Fruit fly (Drosophila melanogaster): ENCODE data around the gene CG32037.

CG32037 gene

DNA sequence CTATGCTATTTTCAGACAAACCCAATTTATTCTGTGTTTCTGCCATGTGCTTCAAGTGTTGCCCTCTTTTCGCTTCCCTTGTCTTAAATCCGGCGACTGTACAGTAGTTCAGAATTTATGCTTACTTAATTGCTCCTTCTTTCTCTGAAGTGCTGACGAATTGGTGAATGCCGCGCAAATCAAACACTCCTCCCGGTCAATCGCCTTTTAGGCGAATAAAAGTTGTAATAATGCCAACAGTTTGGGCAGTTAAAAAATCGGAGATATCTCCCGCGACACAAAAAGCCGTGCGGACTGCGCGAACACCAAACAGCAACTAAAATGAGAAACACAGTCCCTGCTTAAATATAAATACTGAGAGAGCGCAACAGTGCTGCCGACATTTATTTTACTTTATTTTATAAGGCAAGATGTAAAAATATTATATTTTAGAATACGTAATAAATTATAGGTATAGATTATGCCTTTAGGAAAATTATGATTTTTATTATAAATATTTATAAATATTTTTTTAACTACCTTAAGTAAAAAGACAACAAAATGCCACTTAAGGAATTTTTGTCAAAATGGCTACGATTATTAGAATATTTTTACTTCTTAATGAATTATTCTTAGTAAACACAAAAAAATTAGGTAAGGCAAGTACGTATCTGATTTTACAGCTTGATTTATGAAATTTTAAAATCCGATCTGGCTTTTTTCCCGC is 13.1 kb upstream of the CG32037 start, which contains the start of gene path:
TSS of gene path (minus strand) at position 322 of the 706 bp plus-strand sequence.
- peak; percentile 26 for TF ChIP-seq CG8290 (GFP tag; optimal IDR thresholded peaks at IDR 0.05)
- peak in 1 of 2 experiments; percentile 77 for TF ChIP-seq CG8290 (tag; optimal IDR thresholded peaks at IDR 0.05)
- peak in 1 of 2 experiments; percentile 55 for TF ChIP-seq Hr51 (GFP tag; optimal IDR thresholded peaks at IDR 0.05)
- TF ChIP-seq sc (optimal IDR thresholded peaks at IDR 0.05), result no peak
- no peak for TF ChIP-seq sc (GFP tag; optimal IDR thresholded peaks at IDR 0.05)
- peak; percentile 49 for TF ChIP-seq MTF-1 (GFP tag; optimal IDR thresholded peaks at IDR 0.05; ENCODE audit: borderline replicate concordance)
- no peak for TF ChIP-seq CHES-1-like (GFP tag; optimal IDR thresholded peaks at IDR 0.05)
- TF ChIP-seq gem (tag; optimal IDR thresholded peaks at IDR 0.05), result peak; percentile 67
- no peak for TF ChIP-seq CG7745 (tag; optimal IDR thresholded peaks at IDR 0.05)
- TF ChIP-seq ssp (GFP tag; IDR thresholded peaks at IDR 0.05), result no peak
- no peak for TF ChIP-seq CG7271 (tag; optimal IDR thresholded peaks at IDR 0.05)
- TF ChIP-seq Ptx1 (GFP tag; IDR thresholded peaks at IDR 0.05), result no peak; the same call in 1 of the 2 replicates
- no peak for TF ChIP-seq prd (optimal IDR thresholded peaks at IDR 0.05)
- TF ChIP-seq prd (GFP tag; IDR thresholded peaks at IDR 0.05), result 0 out of 3 replicates have a peak, but pooled peaks have one; percentile 19
- peak; percentile 43 for TF ChIP-seq Max (GFP tag; optimal IDR thresholded peaks at IDR 0.05)
- peak; percentile 50 for TF ChIP-seq fd96Cb (tag; optimal IDR thresholded peaks at IDR 0.05)
- TF ChIP-seq Sry-δ (GFP tag; optimal IDR thresholded peaks at IDR 0.05), result no peak
- peak; percentile 33 for TF ChIP-seq Oli (tag; optimal IDR thresholded peaks at IDR 0.05)
- TF ChIP-seq CG33557 (GFP tag; optimal IDR thresholded peaks at IDR 0.05), result no peak
- no peak for TF ChIP-seq danr (GFP tag; IDR thresholded peaks at IDR 0.05)
- TF ChIP-seq eve (GFP tag; optimal IDR thresholded peaks at IDR 0.05), result no peak
- TF ChIP-seq al (GFP tag; IDR thresholded peaks at IDR 0.05), result no peak
- peak; percentile 62 for TF ChIP-seq CG18599 (GFP tag; optimal IDR thresholded peaks at IDR 0.05)
- TF ChIP-seq Meics (GFP tag; optimal IDR thresholded peaks at IDR 0.05), result peak; percentile 66
- TF ChIP-seq CG2120 (GFP tag; optimal IDR thresholded peaks at IDR 0.05), result peak; percentile 14
- 0 out of 2 replicates have a peak, but pooled peaks have one; percentile 16 for TF ChIP-seq Adf1 (GFP tag; IDR thresholded peaks at IDR 0.05)
- TF ChIP-seq CG17385 (GFP tag; optimal IDR thresholded peaks at IDR 0.05), result peak; percentile 11
- TF ChIP-seq ewg (GFP tag; optimal IDR thresholded peaks at IDR 0.05), result peak; percentile 13
- peak; percentile 54 for TF ChIP-seq CG3163 (GFP tag; optimal IDR thresholded peaks at IDR 0.05)
- TF ChIP-seq Nf-YA (GFP tag; IDR thresholded peaks at IDR 0.05), result no peak
- TF ChIP-seq trem (tag; optimal IDR thresholded peaks at IDR 0.05), result peak; percentile 67
- no peak for TF ChIP-seq ato (GFP tag; IDR thresholded peaks at IDR 0.05; ENCODE audit: partially characterized antibody)
- TF ChIP-seq CG15269 (tag; optimal IDR thresholded peaks at IDR 0.05), result peak; percentile 37
- peak; percentile 14 for TF ChIP-seq CG30020 (tag; optimal IDR thresholded peaks at IDR 0.05)
- peak; percentile 20 for TF ChIP-seq NC2α (GFP tag; optimal IDR thresholded peaks at IDR 0.05)
- TF ChIP-seq sens (GFP tag), result peak; percentile 54
- no peak for TF ChIP-seq CG16779 (GFP tag; IDR thresholded peaks at IDR 0.05)
- no peak for TF ChIP-seq CG17612 (GFP tag; IDR thresholded peaks at IDR 0.05)
- peak; percentile 43 for TF ChIP-seq B-H2 (GFP tag; optimal IDR thresholded peaks at IDR 0.05)
- TF ChIP-seq CG7928 (GFP tag; optimal IDR thresholded peaks at IDR 0.05), result no peak
- peak; percentile 76 for TF ChIP-seq CG2678 (tag; optimal IDR thresholded peaks at IDR 0.05)
- peak; percentile 54 for TF ChIP-seq CG7556 (GFP tag; optimal IDR thresholded peaks at IDR 0.05)
- no peak for TF ChIP-seq Lpt (GFP tag; optimal IDR thresholded peaks at IDR 0.05)
- peak; percentile 24 for TF ChIP-seq lilli (GFP tag; optimal IDR thresholded peaks at IDR 0.05)
- peak; percentile 38 for TF ChIP-seq CG18619 (GFP tag; optimal IDR thresholded peaks at IDR 0.05)
- TF ChIP-seq chinmo (GFP tag; IDR thresholded peaks at IDR 0.05; ENCODE audit: partially characterized antibody), result peak; percentile 56; the same call in 2 of the 4 replicates
- peak; percentile 45 for TF ChIP-seq scrt (GFP tag; optimal IDR thresholded peaks at IDR 0.05)
- peak; percentile 15 for TF ChIP-seq ind (GFP tag; optimal IDR thresholded peaks at IDR 0.05)
- TF ChIP-seq CG34224 (GFP tag; IDR thresholded peaks at IDR 0.05; ENCODE audit: partially characterized antibody), result no peak; the same call in 2 of the 3 replicates

Measured in whole organism, embryonic.